Fruit fly (Drosophila melanogaster) whole organism, adult: Measurements from ENCODE around the gene Clp.

Source experiments
- CG5204 ChIP-seq: fragments of 200-800 bp; sonication (Bioruptor generic); optimal IDR thresholded peaks from 2 replicates; lab custom pipeline; 2016; ENCODE audit warnings: missing biosample characterization, missing genetic modification characterization
- Clk ChIP-seq: fragments of 200-800 bp; sonication (Bioruptor generic); optimal IDR thresholded peaks from 2 replicates; lab custom pipeline; 2017; ENCODE audit warnings: missing biosample characterization, missing genetic modification characterization
- Hr96 ChIP-seq: fragments of 200-800 bp; sonication (Bioruptor generic); optimal IDR thresholded peaks from 2 replicates; lab custom pipeline; 2016; ENCODE audit warnings: missing biosample characterization, missing genetic modification characterization
- kay ChIP-seq: fragments of 200-800 bp; sonication (Bioruptor generic); peaks from one replicate; lab custom pipeline; 2016; ENCODE audit warnings: missing biosample characterization, missing genetic modification characterization, borderline replicate concordance
- pad ChIP-seq: fragments of 200-800 bp; sonication (Bioruptor generic); optimal IDR thresholded peaks from 3 replicates; lab custom pipeline; 2017; ENCODE audit warnings: missing biosample characterization, missing genetic modification characterization, mild to moderate bottlenecking, moderate library complexity, missing genetic modification reagents
- toe ChIP-seq: fragments of 200-800 bp; sonication (Bioruptor generic); optimal IDR thresholded peaks from 2 replicates; lab custom pipeline; 2016; ENCODE audit warnings: missing biosample characterization, missing genetic modification characterization

DNA sequence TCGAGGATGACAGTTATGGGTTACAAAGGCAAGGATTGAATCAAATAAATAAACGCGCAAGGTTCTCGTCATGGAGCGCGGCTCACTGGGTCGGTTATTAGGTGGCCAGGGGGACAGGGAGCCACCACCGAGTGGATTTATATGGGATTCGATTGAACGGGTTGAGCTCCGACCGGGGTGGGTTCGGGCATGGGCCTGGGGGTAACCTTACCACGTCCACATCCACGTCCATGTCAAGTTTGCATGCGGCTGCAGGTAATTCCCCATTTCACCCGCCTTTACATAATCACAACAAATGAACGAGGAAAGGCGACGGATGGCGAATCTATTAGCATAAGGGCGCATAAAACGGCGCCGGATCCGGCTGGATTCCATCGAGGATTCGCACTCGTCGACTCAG is 40.1 kb downstream of the Clp start, which contains the start of gene CG13950:
- no peak for TF ChIP-seq Hr96 (GFP tag; lab: Kevin White, UChicago)
- TF ChIP-seq toe (GFP tag; lab: Kevin White, UChicago) = no peak
- TF ChIP-seq CG5204 = no peak
- TF ChIP-seq Clk (GFP tag; lab: Kevin White, UChicago) = no peak
- no peak for TF ChIP-seq pad (GFP tag; lab: Kevin White, UChicago)
- no peak for TF ChIP-seq kay (GFP tag; lab: Kevin White, UChicago)
